Worm (Caenorhabditis elegans): Measurements from ENCODE around the gene fbxl-3.

fbxl-3 gene

ce11 chrII:5389831-5390323 lies 8.8 kb downstream of the fbxl-3 start, which contains the start of gene ndx-6:
Gene ndx-6 (minus strand): TSS chrII:5389881.
- no peak for TF ChIP-seq nhr-2 (tag; optimal IDR thresholded peaks at IDR 0.05)
- no peak for TF ChIP-seq ham-2 (GFP tag; optimal IDR thresholded peaks at IDR 0.05)
- TF ChIP-seq mls-2 (tag; optimal IDR thresholded peaks at IDR 0.05) = peak; percentile 61
- TF ChIP-seq nhr-76 (tag; optimal IDR thresholded peaks at IDR 0.05) = no peak
- TF ChIP-seq ceh-43 (GFP tag; optimal IDR thresholded peaks at IDR 0.05) = no peak
- TF ChIP-seq zip-8 (tag; optimal IDR thresholded peaks at IDR 0.05) = peak; percentile 19
- peak; percentile 7 for TF ChIP-seq unc-62 (GFP tag; optimal IDR thresholded peaks at IDR 0.05)
- TF ChIP-seq unc-120 (tag; optimal IDR thresholded peaks at IDR 0.05; ENCODE audit: poor library complexity, severe bottlenecking) = peak; percentile 50
- peak; percentile 25 for TF ChIP-seq drap-1 (GFP tag; optimal IDR thresholded peaks at IDR 0.05)
- TF ChIP-seq lin-32 (GFP tag; optimal IDR thresholded peaks at IDR 0.05) = no peak
- peak; percentile 75 for TF ChIP-seq lin-13 (tag; optimal IDR thresholded peaks at IDR 0.05)
- TF ChIP-seq nhr-28 (tag; optimal IDR thresholded peaks at IDR 0.05) = no peak
- peak; percentile 71 for TF ChIP-seq sptf-1 (tag; optimal IDR thresholded peaks at IDR 0.05)
- TF ChIP-seq nhr-12 (tag; optimal IDR thresholded peaks at IDR 0.05) = no peak
- no peak for TF ChIP-seq flh-1 (GFP tag; optimal IDR thresholded peaks at IDR 0.05)
- TF ChIP-seq ztf-11 (tag; optimal IDR thresholded peaks at IDR 0.05) = no peak
- TF ChIP-seq mep-1 (tag; optimal IDR thresholded peaks at IDR 0.05) = peak; percentile 92
- no peak for TF ChIP-seq elt-1 (tag; optimal IDR thresholded peaks at IDR 0.05; ENCODE audit: borderline replicate concordance, insufficient read depth)
- TF ChIP-seq nhr-237 (tag; optimal IDR thresholded peaks at IDR 0.05) = peak; percentile 74
- TF ChIP-seq tbx-8 (GFP tag; optimal IDR thresholded peaks at IDR 0.05) = no peak
- no peak for TF ChIP-seq unc-39 (tag; optimal IDR thresholded peaks at IDR 0.05)
- no peak for TF ChIP-seq elt-3 (tag; optimal IDR thresholded peaks at IDR 0.05)
- TF ChIP-seq cnd-1 (tag; optimal IDR thresholded peaks at IDR 0.05) = no peak
- no peak for TF ChIP-seq sem-2 (GFP tag; optimal IDR thresholded peaks at IDR 0.05)
- peak; percentile 25 for TF ChIP-seq hlh-1 (tag; optimal IDR thresholded peaks at IDR 0.05)
- TF ChIP-seq lsy-2 (tag; optimal IDR thresholded peaks at IDR 0.05) = peak; percentile 78
- TF ChIP-seq M03D4.4 (tag; optimal IDR thresholded peaks at IDR 0.05) = peak; percentile 46
- no peak for TF ChIP-seq mab-5 (tag; optimal IDR thresholded peaks at IDR 0.05)
- peak; percentile 34 for TF ChIP-seq ces-1 (GFP tag; optimal IDR thresholded peaks at IDR 0.05)
- no peak for TF ChIP-seq blmp-1 (tag; optimal IDR thresholded peaks at IDR 0.05)
- TF ChIP-seq ceh-39 (tag; optimal IDR thresholded peaks at IDR 0.05) = no peak
- no peak for TF ChIP-seq bed-3 (GFP tag; optimal IDR thresholded peaks at IDR 0.05)
- TF ChIP-seq snpc-4 (tag; optimal IDR thresholded peaks at IDR 0.05) = no peak
- TF ChIP-seq ceh-83 (GFP tag; optimal IDR thresholded peaks at IDR 0.05) = peak; percentile 2
- TF ChIP-seq pha-4 (tag; optimal IDR thresholded peaks at IDR 0.05) = peak; percentile 82

ce11 chrII:5388786-5389421 lies 9.8 kb downstream of the fbxl-3 start, which contains the start of gene rsp-4:
Gene rsp-4 (minus strand): TSS chrII:5388836.
- TF ChIP-seq M03D4.4 (tag; optimal IDR thresholded peaks at IDR 0.05) = no peak
- TF ChIP-seq ham-2 (GFP tag; optimal IDR thresholded peaks at IDR 0.05) = no peak
- TF ChIP-seq unc-120 (tag; optimal IDR thresholded peaks at IDR 0.05; ENCODE audit: poor library complexity, severe bottlenecking) = no peak
- TF ChIP-seq flh-1 (GFP tag; optimal IDR thresholded peaks at IDR 0.05) = no peak
- no peak for TF ChIP-seq ces-1 (GFP tag; optimal IDR thresholded peaks at IDR 0.05)
- no peak for TF ChIP-seq elt-3 (tag; optimal IDR thresholded peaks at IDR 0.05)
- no peak for TF ChIP-seq ztf-11 (tag; optimal IDR thresholded peaks at IDR 0.05)
- no peak for TF ChIP-seq lin-32 (GFP tag; optimal IDR thresholded peaks at IDR 0.05)
- TF ChIP-seq zip-8 (tag; optimal IDR thresholded peaks at IDR 0.05) = no peak
- no peak for TF ChIP-seq tbx-8 (GFP tag; optimal IDR thresholded peaks at IDR 0.05)
- no peak for TF ChIP-seq nhr-28 (tag; optimal IDR thresholded peaks at IDR 0.05)
- no peak for TF ChIP-seq hlh-1 (tag; optimal IDR thresholded peaks at IDR 0.05)
- TF ChIP-seq pha-4 (tag; optimal IDR thresholded peaks at IDR 0.05) = no peak
- TF ChIP-seq ceh-83 (GFP tag; optimal IDR thresholded peaks at IDR 0.05) = no peak
- no peak for TF ChIP-seq mep-1 (tag; optimal IDR thresholded peaks at IDR 0.05)
- TF ChIP-seq nhr-237 (tag; optimal IDR thresholded peaks at IDR 0.05) = no peak
- no peak for TF ChIP-seq sptf-1 (tag; optimal IDR thresholded peaks at IDR 0.05)
- no peak for TF ChIP-seq nhr-12 (tag; optimal IDR thresholded peaks at IDR 0.05)
- TF ChIP-seq ceh-43 (GFP tag; optimal IDR thresholded peaks at IDR 0.05) = no peak

- no peak for TF ChIP-seq snpc-4 (tag; optimal IDR thresholded peaks at IDR 0.05)
- no peak for TF ChIP-seq unc-39 (tag; optimal IDR thresholded peaks at IDR 0.05)
- no peak for TF ChIP-seq zip-8 (tag; optimal IDR thresholded peaks at IDR 0.05)
- no peak for TF ChIP-seq bed-3 (GFP tag; optimal IDR thresholded peaks at IDR 0.05)
- TF ChIP-seq elt-1 (tag; optimal IDR thresholded peaks at IDR 0.05; ENCODE audit: borderline replicate concordance, insufficient read depth) = no peak
- TF ChIP-seq ceh-39 (tag; optimal IDR thresholded peaks at IDR 0.05) = no peak
- no peak for TF ChIP-seq mep-1 (tag; optimal IDR thresholded peaks at IDR 0.05)
Observed at ce11 chrII:5387217-5387616, 11.5 kb downstream of the fbxl-3 start, which contains the start of gene ccpp-6. Gene ccpp-6 (minus strand): TSS chrII:5387317.
